1 fruit fly cellular context compared by ENCODE assay signal in genomic region chr3R:8664699-8665340, dm6.
TF ChIP-seq lines count a peak whose summit lies in the region.

No protein-coding gene starts in this region.

TF ChIP-seq in whole organism, embryonic, 481 proteins besides CTCF, POLR2A, EP300 and RAD21 (continued from another document):
- peak; percentile 2 for TF ChIP-seq sug (tag; optimal IDR thresholded peaks at IDR 0.05; lab: Kevin White, UChicago)
- no peak for TF ChIP-seq ssp (GFP tag; IDR thresholded peaks at IDR 0.05; lab: Robert Waterston, UW)
- no peak for TF ChIP-seq CG33213 (GFP tag; optimal IDR thresholded peaks at IDR 0.05; lab: Kevin White, UChicago)
- TF ChIP-seq CG32772 (GFP tag; IDR thresholded peaks at IDR 0.05; lab: Robert Waterston, UW) = no peak
- no peak for TF ChIP-seq BtbVII (GFP tag; optimal IDR thresholded peaks at IDR 0.05; lab: Kevin White, UChicago)
- no peak for TF ChIP-seq Hey (tag; optimal IDR thresholded peaks at IDR 0.05; lab: Kevin White, UChicago)
- no peak for TF ChIP-seq Trl (optimal IDR thresholded peaks at IDR 0.05; lab: Kevin White, UChicago)
- no peak for TF ChIP-seq Trl (GFP tag; optimal IDR thresholded peaks at IDR 0.05; lab: Kevin White, UChicago)
- TF ChIP-seq Vsx1 (GFP tag; optimal IDR thresholded peaks at IDR 0.05; lab: Kevin White, UChicago) = peak; percentile 41
- no peak for TF ChIP-seq pfk (GFP tag; optimal IDR thresholded peaks at IDR 0.05; lab: Kevin White, UChicago)
- no peak for TF ChIP-seq CG34224 (GFP tag; IDR thresholded peaks at IDR 0.05; lab: Robert Waterston, UW; ENCODE audit: partially characterized antibody)
